Worm (Caenorhabditis elegans) whole organism, dauer: ENCODE measurements around the gene F28H7.2.

ENCODE experiments used
- unc-62 ChIP-seq: sonication (generic microtip); optimal IDR thresholded peaks from 2 replicates; lab custom pipeline; 2017; ENCODE audit warnings: missing biosample characterization, missing genetic modification reagents, missing genetic modification characterization

The F28H7.2 gene

DNA sequence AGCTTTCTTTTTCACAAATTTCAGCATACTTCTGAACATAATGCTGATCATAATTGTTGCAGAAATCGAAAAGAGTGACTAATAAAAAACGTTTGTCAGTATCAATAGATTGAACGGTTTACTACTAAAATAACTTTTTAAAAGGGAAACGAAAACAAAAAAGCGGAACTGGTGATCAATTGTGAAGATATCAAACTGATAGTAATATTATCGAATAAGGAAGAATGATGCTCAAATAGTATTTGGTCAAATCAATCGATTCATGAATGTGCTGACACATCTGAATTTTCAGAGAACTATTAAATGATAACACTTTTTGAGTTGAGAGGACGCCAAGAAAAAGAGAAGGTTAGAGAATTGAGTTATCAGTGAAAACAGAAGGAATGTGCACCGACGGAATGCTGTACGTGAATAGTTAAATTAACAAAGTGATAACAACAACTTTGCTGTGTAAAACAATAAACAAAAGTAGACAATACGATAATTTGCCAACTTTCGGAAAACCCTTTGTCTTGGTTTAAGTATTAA, 28.9 kb downstream of the F28H7.2 start, which contains the start of gene D1054.5:
TSS of gene D1054.5 (minus strand) at position 51 of the 528 bp plus-strand sequence.
- no peak for TF ChIP-seq unc-62 (GFP tag; lab: Kevin White, UChicago)

DNA sequence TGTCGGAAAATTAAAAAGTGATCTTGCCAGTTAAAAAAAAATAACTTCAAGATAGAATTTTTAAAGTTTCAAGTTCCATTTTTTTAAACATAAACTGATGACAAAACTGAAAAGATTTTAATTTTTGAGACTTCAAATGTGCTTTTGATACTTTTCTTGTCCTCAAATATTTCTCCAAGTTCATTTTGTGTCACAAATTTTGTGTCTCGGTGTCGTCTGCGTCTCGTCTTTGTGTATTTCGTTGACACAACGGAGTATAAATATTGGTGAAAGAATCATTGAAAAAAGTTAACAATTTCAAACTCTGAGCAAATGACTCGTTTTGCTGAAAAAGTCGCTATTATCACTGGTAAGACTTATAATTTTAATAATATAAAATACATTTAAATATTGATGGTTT, 36.3 kb downstream of the F28H7.2 start, which contains the start of gene D1054.8:
TSS of gene D1054.8 (plus strand) at position 301 of the 400 bp plus-strand sequence.
- no peak for TF ChIP-seq unc-62 (GFP tag; lab: Kevin White, UChicago)

DNA sequence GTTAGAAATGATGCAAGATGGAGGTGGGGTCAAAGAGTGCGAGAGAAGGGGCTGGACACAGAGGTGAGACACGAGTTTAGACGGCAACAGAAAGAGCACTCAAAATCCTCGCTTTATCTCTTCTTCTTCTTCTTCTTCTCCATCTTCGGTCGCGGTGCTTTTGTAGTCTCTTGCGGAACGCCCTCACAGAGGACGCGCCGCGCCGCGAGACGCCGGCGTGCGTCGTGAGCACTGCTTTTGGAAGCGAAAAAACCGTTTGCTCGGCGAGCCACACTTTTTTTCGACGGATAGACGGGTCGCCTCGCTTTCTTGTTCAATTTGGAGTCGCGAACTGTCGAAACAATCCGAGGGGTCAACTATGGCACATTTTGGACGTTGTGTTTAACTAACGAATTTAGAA, 43.2 kb downstream of the F28H7.2 start, which contains the start of gene D1054.9:
TSS of gene D1054.9 (minus strand) at position 137 of the 400 bp plus-strand sequence.
- no peak for TF ChIP-seq unc-62 (GFP tag; lab: Kevin White, UChicago)

DNA sequence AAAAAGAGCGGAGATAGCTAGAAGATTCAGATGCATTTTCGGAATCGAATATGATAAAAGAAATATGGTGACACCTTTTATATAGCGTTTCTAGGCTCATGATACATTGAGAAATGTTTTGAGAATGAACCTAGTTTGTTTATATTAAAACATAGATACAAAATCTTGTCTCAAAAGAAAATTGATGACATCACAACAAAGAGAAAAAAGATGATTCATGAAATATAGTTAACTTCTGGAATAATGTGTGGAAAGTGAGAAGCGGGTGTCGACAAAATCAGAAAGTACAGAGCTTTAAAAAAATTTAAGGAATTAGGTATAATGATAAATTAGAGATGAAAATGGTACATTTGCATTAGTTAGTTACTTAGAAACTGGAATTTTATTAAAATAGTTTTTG, 45.1 kb downstream of the F28H7.2 start, which contains the start of gene D1054.10:
TSS of gene D1054.10 (minus strand) at position 101 of the 400 bp plus-strand sequence.
- TF ChIP-seq unc-62 (GFP tag; lab: Kevin White, UChicago), result no peak

ce11 chrV:10793498-10793897, 45.8 kb downstream of the F28H7.2 start, which contains the start of gene ule-3:
TSS of gene ule-3 (plus strand) at chrV:10793798.
- TF ChIP-seq unc-62 (GFP tag; lab: Kevin White, UChicago), result no peak

DNA sequence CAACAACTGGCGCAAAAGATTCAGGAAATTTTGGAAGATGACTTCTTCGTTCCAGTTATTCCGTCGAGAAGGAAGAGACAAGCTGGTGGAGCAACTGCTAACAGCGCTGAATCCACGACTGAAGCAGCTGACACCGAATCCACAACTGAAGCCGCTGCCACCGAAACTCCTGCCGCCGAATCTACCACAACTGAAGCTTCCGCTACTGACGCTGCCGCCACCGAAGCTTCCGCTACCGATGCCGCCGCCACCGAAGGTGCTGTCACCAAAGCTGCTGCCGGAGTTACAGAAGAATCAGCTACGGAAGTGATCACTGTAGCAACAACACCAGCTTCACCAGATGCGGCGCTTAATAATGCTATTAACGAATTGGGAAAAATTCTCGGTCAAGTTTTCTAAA, 46.8 kb downstream of the F28H7.2 start:
- TF ChIP-seq unc-62 (GFP tag; lab: Kevin White, UChicago), result no peak

DNA sequence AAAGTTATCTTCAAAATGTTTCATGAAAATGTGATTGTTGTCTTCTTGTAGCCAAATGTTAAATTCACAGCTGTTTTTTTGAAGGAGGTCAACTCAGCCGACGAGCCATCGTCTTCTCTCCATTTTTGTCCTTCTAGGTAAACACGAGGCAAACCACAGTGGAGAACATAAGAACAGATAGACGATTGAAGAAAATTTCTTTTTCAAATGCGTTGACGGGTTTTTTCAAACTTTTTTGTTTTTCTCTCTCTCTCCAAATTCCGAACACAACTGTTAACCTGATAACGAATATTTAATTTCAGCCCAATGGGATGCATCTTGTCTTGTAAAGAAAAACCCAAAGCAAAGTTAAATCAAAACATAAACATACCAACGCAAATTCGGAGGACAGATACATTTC, 47.8 kb downstream of the F28H7.2 start, which contains the start of gene D1054.19:
TSS of gene D1054.19 (plus strand) at position 301 of the 400 bp plus-strand sequence.
- no peak for TF ChIP-seq unc-62 (GFP tag; lab: Kevin White, UChicago)

DNA sequence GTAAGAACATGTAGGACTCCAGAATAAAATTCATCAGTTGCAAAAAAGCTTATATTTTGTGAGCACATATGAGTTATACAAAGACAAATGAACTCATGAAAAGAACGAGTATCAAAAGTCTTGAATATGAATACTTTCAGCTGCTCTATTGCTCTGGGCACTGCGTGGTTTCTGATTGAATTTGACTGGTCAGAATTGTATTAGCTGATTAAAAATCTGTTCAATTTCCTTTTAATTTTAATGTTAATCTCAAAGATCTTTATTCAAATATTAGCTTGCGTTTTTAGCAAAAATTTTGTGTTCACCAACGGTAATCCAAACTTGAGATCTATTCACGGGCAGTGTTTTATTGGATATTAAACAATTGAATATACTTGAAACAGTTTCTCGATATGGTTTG, 50.4 kb downstream of the F28H7.2 start, which contains the start of gene srh-184:
TSS of gene srh-184 (minus strand) at position 101 of the 400 bp plus-strand sequence.
- no peak for TF ChIP-seq unc-62 (GFP tag; lab: Kevin White, UChicago)
